Worm (Caenorhabditis elegans): ENCODE results near the gene F36H1.11.

ce11 chrIV:11078482-11078881, 29.5 kb downstream of the F36H1.11 start, which contains the start of gene Y5F2A.4:
- no peak for TF ChIP-seq ZK546.5 (tag; optimal IDR thresholded peaks at IDR 0.05)
- no peak for TF ChIP-seq F49E8.2 (tag; optimal IDR thresholded peaks at IDR 0.05; ENCODE audit: borderline replicate concordance)
- TF ChIP-seq lin-39 (tag; optimal IDR thresholded peaks at IDR 0.05): no peak
- TF ChIP-seq ceh-28 (tag; optimal IDR thresholded peaks at IDR 0.05): no peak
- no peak for TF ChIP-seq hmg-1.1 (GFP tag; IDR thresholded peaks at IDR 0.05)
- no peak for TF ChIP-seq unc-62 (GFP tag; optimal IDR thresholded peaks at IDR 0.05 in 1 of 2)
- TF ChIP-seq unc-62 (tag; optimal IDR thresholded peaks at IDR 0.05): no peak
- no peak for TF ChIP-seq nhr-41 (GFP tag; IDR thresholded peaks at IDR 0.05)
- TF ChIP-seq pqm-1 (tag; optimal IDR thresholded peaks at IDR 0.05): no peak
- TF ChIP-seq madf-5 (GFP tag; IDR thresholded peaks at IDR 0.05): no peak
- TF ChIP-seq R02D3.7 (tag; optimal IDR thresholded peaks at IDR 0.05): no peak
- TF ChIP-seq zfp-3 (GFP tag; conservative IDR thresholded peaks at IDR 0.05): no peak
- TF ChIP-seq ceh-62 (tag; optimal IDR thresholded peaks at IDR 0.05): no peak
- TF ChIP-seq spr-1 (tag; optimal IDR thresholded peaks at IDR 0.05): no peak
- no peak for TF ChIP-seq mep-1 (tag; optimal IDR thresholded peaks at IDR 0.05)

Measured in whole organism, L4 larva.